Fruit fly (Drosophila melanogaster) whole organism, embryonic: ENCODE measurements around the gene mad2.

ENCODE experiments used
- Blimp-1 ChIP-seq: fragments of 200-800 bp; sonication (Bioruptor generic); optimal IDR thresholded peaks from 3 replicates; lab custom pipeline; 2018; ENCODE audit warnings: missing biosample characterization, missing genetic modification characterization, mild to moderate bottlenecking, moderate library complexity, missing genetic modification reagents
- CG11247 ChIP-seq: fragments of 200-800 bp; sonication (Bioruptor generic); IDR thresholded peaks from 2 replicates; pipeline ENCODE4 v1.3.6; 2022; ENCODE audit warnings: missing biosample characterization, missing genetic modification characterization
- CG14667 ChIP-seq: fragments of 200-800 bp; sonication (Bioruptor generic); IDR thresholded peaks from 2 replicates; pipeline ENCODE4 v1.3.6; 2022; ENCODE audit warnings: missing biosample characterization, missing genetic modification characterization
- CG14710 ChIP-seq: fragments of 200-800 bp; sonication (Bioruptor generic); optimal IDR thresholded peaks from 3 replicates; lab custom pipeline; 2019; ENCODE audit warnings: missing biosample characterization, mild to moderate bottlenecking, missing genetic modification characterization, moderate library complexity
- CG14965 ChIP-seq: fragments of 200-800 bp; sonication (Bioruptor generic); optimal IDR thresholded peaks from 2 replicates; lab custom pipeline; 2016; ENCODE audit warnings: missing biosample characterization, missing genetic modification characterization, borderline replicate concordance
- CG15696 ChIP-seq: fragments of 200-800 bp; sonication (Bioruptor generic); optimal IDR thresholded peaks from 2 replicates; lab custom pipeline; 2019; ENCODE audit warnings: missing biosample characterization, mild to moderate bottlenecking, missing genetic modification characterization, moderate library complexity
- CG17802 ChIP-seq: fragments of 200-800 bp; sonication (Bioruptor generic); optimal IDR thresholded peaks from 2 replicates; lab custom pipeline; 2018; ENCODE audit warnings: missing biosample characterization, mild to moderate bottlenecking, missing genetic modification characterization, moderate library complexity
- CG2889 ChIP-seq: fragments of 200-800 bp; sonication (Bioruptor generic); IDR thresholded peaks from 3 replicates; pipeline ENCODE4 v1.3.6; 2022; ENCODE audit warnings: missing biosample characterization, missing genetic modification characterization
- CG30431 ChIP-seq: fragments of 200-800 bp; sonication (Bioruptor generic); optimal IDR thresholded peaks from 2 replicates; lab custom pipeline; 2017; ENCODE audit warnings: missing biosample characterization, missing genetic modification characterization
- CG3065 ChIP-seq: fragments of 200-800 bp; sonication (Bioruptor generic); optimal IDR thresholded peaks from 2 replicates; lab custom pipeline; 2016; ENCODE audit warnings: missing biosample characterization, missing genetic modification characterization
- CG33557 ChIP-seq: fragments of 200-800 bp; sonication (Bioruptor generic); optimal IDR thresholded peaks from 2 replicates; lab custom pipeline; 2019; ENCODE audit warnings: missing biosample characterization, mild to moderate bottlenecking, missing genetic modification characterization, moderate library complexity
- CG34422 ChIP-seq: fragments of 200-800 bp; sonication (Bioruptor generic); IDR thresholded peaks from 3 replicates; pipeline ENCODE4 v1.3.6; 2022; ENCODE audit warnings: missing biosample characterization, missing genetic modification characterization
- CG4282 ChIP-seq: fragments of 200-800 bp; sonication (Bioruptor generic); optimal IDR thresholded peaks from 2 replicates; lab custom pipeline; 2016; ENCODE audit warnings: missing biosample characterization, missing genetic modification characterization
- CG4424 ChIP-seq: fragments of 200-800 bp; sonication (Bioruptor generic); optimal IDR thresholded peaks from 3 replicates; lab custom pipeline; 2016; ENCODE audit warnings: missing biosample characterization, missing genetic modification characterization
- CG5245 ChIP-seq: fragments of 200-800 bp; sonication (Bioruptor generic); optimal IDR thresholded peaks from 3 replicates; lab custom pipeline; 2016; ENCODE audit warnings: missing biosample characterization, missing genetic modification characterization
- CG6813 ChIP-seq: fragments of 200-800 bp; sonication (Bioruptor generic); optimal IDR thresholded peaks from 2 replicates; lab custom pipeline; 2017; ENCODE audit warnings: missing biosample characterization, missing genetic modification characterization, mild to moderate bottlenecking, moderate library complexity, missing genetic modification reagents
- CG7372 ChIP-seq: fragments of 200-800 bp; sonication (Bioruptor generic); IDR thresholded peaks from 2 replicates; pipeline ENCODE4 v1.3.6; 2022; ENCODE audit warnings: missing biosample characterization, missing genetic modification characterization
- CG7745 ChIP-seq: fragments of 200-800 bp; sonication (Bioruptor generic); optimal IDR thresholded peaks from 2 replicates; lab custom pipeline; 2018; ENCODE audit warnings: missing biosample characterization, mild to moderate bottlenecking, missing genetic modification characterization, moderate library complexity
- CG8290 ChIP-seq, 3 experiments: fragments of 200-800 bp; sonication (Bioruptor generic); optimal IDR thresholded peaks; 2 replicates each; lab custom pipeline; 2016 to 2019; ENCODE audit warnings: missing biosample characterization in 3 of 3, missing genetic modification characterization in 3 of 3, mild to moderate bottlenecking in 2 of 3, moderate library complexity in 1 of 3
- CG8924 ChIP-seq: fragments of 200-800 bp; optimal IDR thresholded peaks from 3 replicates; lab custom pipeline; 2019; ENCODE audit warnings: missing biosample characterization, mild to moderate bottlenecking, missing genetic modification characterization, moderate library complexity
- CG9876 ChIP-seq: fragments of 200-800 bp; sonication (Bioruptor generic); optimal IDR thresholded peaks from 2 replicates; lab custom pipeline; 2016; ENCODE audit warnings: missing biosample characterization, missing genetic modification characterization
- Dref ChIP-seq: fragments of 200-800 bp; sonication (Bioruptor generic); IDR thresholded peaks from 2 replicates; pipeline ENCODE4 v1.3.6; 2022; ENCODE audit warnings: missing biosample characterization, missing genetic modification characterization
- ERR ChIP-seq: fragments of 200-800 bp; sonication (Bioruptor generic); optimal IDR thresholded peaks from 2 replicates; lab custom pipeline; 2016; ENCODE audit warnings: missing biosample characterization, missing genetic modification characterization
- Ets65A ChIP-seq: fragments of 200-800 bp; sonication (Bioruptor generic); peaks from one replicate; lab custom pipeline; 2016; ENCODE audit warnings: missing biosample characterization, missing genetic modification characterization
- Gsc ChIP-seq: fragments of 200-800 bp; sonication (Bioruptor generic); IDR thresholded peaks from 2 replicates; pipeline ENCODE4 v1.3.6; 2022; ENCODE audit warnings: missing biosample characterization, missing genetic modification characterization
- HLH4C ChIP-seq: fragments of 200-800 bp; sonication (Bioruptor generic); IDR thresholded peaks from 3 replicates; pipeline ENCODE4 v1.3.6; 2022; ENCODE audit warnings: missing biosample characterization, missing genetic modification characterization; ENCODE audit not compliant: partially characterized antibody
- Lhr ChIP-seq: fragments of 200-800 bp; sonication (Bioruptor generic); optimal IDR thresholded peaks from 3 replicates; lab custom pipeline; 2017; ENCODE audit warnings: mild to moderate bottlenecking, missing biosample characterization, missing genetic modification reagents, missing genetic modification characterization
- Lpt ChIP-seq: fragments of >200 bp; optimal IDR thresholded peaks from 2 replicates; lab custom pipeline; 2018; ENCODE audit warnings: missing biosample characterization, missing genetic modification characterization
- Mad ChIP-seq: fragments of 200-800 bp; sonication (Bioruptor generic); optimal IDR thresholded peaks from 2 replicates; lab custom pipeline; 2016; ENCODE audit warnings: missing biosample characterization, missing genetic modification characterization
- Nf-YB ChIP-seq: fragments of 200-800 bp; sonication (Bioruptor generic); optimal IDR thresholded peaks from 3 replicates; lab custom pipeline; 2019; ENCODE audit warnings: missing biosample characterization, mild to moderate bottlenecking, missing genetic modification characterization, moderate library complexity
- Nf-YC ChIP-seq: fragments of 200-800 bp; optimal IDR thresholded peaks from 3 replicates; lab custom pipeline; 2019; ENCODE audit warnings: missing biosample characterization, mild to moderate bottlenecking, missing genetic modification characterization, moderate library complexity
- Oli ChIP-seq: fragments of 200-800 bp; sonication (Bioruptor generic); optimal IDR thresholded peaks from 2 replicates; lab custom pipeline; 2018; ENCODE audit warnings: missing biosample characterization, mild to moderate bottlenecking, missing genetic modification characterization, moderate library complexity
- Poxn ChIP-seq: fragments of 200-800 bp; sonication (Bioruptor generic); IDR thresholded peaks from 2 replicates; pipeline ENCODE4 v1.3.6; 2022; ENCODE audit warnings: missing biosample characterization, missing genetic modification characterization
- Scr ChIP-seq: fragments of 200-800 bp; sonication (Bioruptor generic); IDR thresholded peaks from 2 replicates; pipeline ENCODE4 v1.3.6; 2022; ENCODE audit warnings: missing biosample characterization, missing genetic modification characterization; ENCODE audit not compliant: partially characterized antibody
- Trl ChIP-seq, 3 experiments: fragments of >200 bp in 2 of 3; fragments of 200-800 bp in 1 of 3; sonication (Bioruptor generic) in 1 of 3; optimal IDR thresholded peaks; 2 replicates in 1 of 3; 3 replicates in 2 of 3; lab custom pipeline; 2016 to 2017; ENCODE audit warnings: missing biosample characterization in 1 of 3, missing genetic modification characterization in 1 of 3
- Vsx1 ChIP-seq: fragments of 200-800 bp; sonication (Bioruptor generic); optimal IDR thresholded peaks from 2 replicates; lab custom pipeline; 2017; ENCODE audit warnings: missing biosample characterization, mild to moderate bottlenecking, missing genetic modification characterization, missing genetic modification reagents
- Xrp1 ChIP-seq: fragments of 200-800 bp; sonication (Bioruptor generic); IDR thresholded peaks from 2 replicates; pipeline ENCODE4 v1.3.6; 2022; ENCODE audit warnings: missing biosample characterization, missing genetic modification characterization
- abd-A ChIP-seq: fragments of 200-800 bp; sonication (Bioruptor generic); optimal IDR thresholded peaks from 3 replicates; lab custom pipeline; 2019; ENCODE audit warnings: missing biosample characterization, mild to moderate bottlenecking, missing genetic modification characterization, moderate library complexity
- ase ChIP-seq: fragments of 200-800 bp; sonication (Bioruptor generic); IDR thresholded peaks from 3 replicates; pipeline ENCODE4 v1.3.6; 2022; ENCODE audit warnings: missing biosample characterization, missing genetic modification characterization
- caup ChIP-seq: fragments of 200-800 bp; sonication (Bioruptor generic); optimal IDR thresholded peaks from 3 replicates; lab custom pipeline; 2017; ENCODE audit warnings: missing biosample characterization, mild to moderate bottlenecking, missing genetic modification characterization, moderate library complexity; ENCODE audit not compliant: severe bottlenecking
- crc ChIP-seq: fragments of 200-800 bp; sonication (Bioruptor generic); optimal IDR thresholded peaks from 2 replicates; lab custom pipeline; 2016; ENCODE audit warnings: missing biosample characterization, missing genetic modification characterization
- eve ChIP-seq, 2 experiments: fragments of >200 bp; optimal IDR thresholded peaks; 2 replicates each; lab custom pipeline; 2017; ENCODE audit warnings: missing biosample characterization in 2 of 2, missing genetic modification characterization in 2 of 2
- exex ChIP-seq: fragments of 200-800 bp; sonication (Bioruptor generic); optimal IDR thresholded peaks from 4 replicates; lab custom pipeline; 2018; ENCODE audit warnings: missing biosample characterization, mild to moderate bottlenecking, missing genetic modification characterization, moderate library complexity
- lilli ChIP-seq: fragments of 200-800 bp; sonication (Bioruptor generic); optimal IDR thresholded peaks from 3 replicates; lab custom pipeline; 2016; ENCODE audit warnings: missing biosample characterization, missing genetic modification characterization
- nerfin-2 ChIP-seq: fragments of 200-800 bp; sonication (Bioruptor generic); IDR thresholded peaks from 2 replicates; pipeline ENCODE4 v1.3.6; 2022; ENCODE audit warnings: missing biosample characterization, missing genetic modification characterization; ENCODE audit not compliant: partially characterized antibody
- nom ChIP-seq: fragments of 200-800 bp; sonication (Bioruptor generic); optimal IDR thresholded peaks from 2 replicates; lab custom pipeline; 2017; ENCODE audit warnings: missing biosample characterization, missing genetic modification characterization, mild to moderate bottlenecking, moderate library complexity, missing genetic modification reagents
- pfk ChIP-seq: fragments of 200-800 bp; sonication (Bioruptor generic); optimal IDR thresholded peaks from 2 replicates; lab custom pipeline; 2018; ENCODE audit warnings: missing biosample characterization, mild to moderate bottlenecking, missing genetic modification characterization, moderate library complexity
- ranshi ChIP-seq: fragments of 200-800 bp; sonication (Bioruptor generic); IDR thresholded peaks from 2 replicates; pipeline ENCODE4 v1.3.6; 2022; ENCODE audit warnings: missing biosample characterization, missing genetic modification characterization
- so ChIP-seq: fragments of 200-800 bp; sonication (Bioruptor generic); IDR thresholded peaks from 3 replicates; pipeline ENCODE4 v1.3.6; 2022; ENCODE audit warnings: missing biosample characterization, missing genetic modification characterization
- wor ChIP-seq: fragments of 200-800 bp; sonication (Bioruptor generic); IDR thresholded peaks from 2 replicates; pipeline ENCODE4 v1.3.6; 2022; ENCODE audit warnings: missing biosample characterization, missing genetic modification characterization

The mad2 gene

DNA sequence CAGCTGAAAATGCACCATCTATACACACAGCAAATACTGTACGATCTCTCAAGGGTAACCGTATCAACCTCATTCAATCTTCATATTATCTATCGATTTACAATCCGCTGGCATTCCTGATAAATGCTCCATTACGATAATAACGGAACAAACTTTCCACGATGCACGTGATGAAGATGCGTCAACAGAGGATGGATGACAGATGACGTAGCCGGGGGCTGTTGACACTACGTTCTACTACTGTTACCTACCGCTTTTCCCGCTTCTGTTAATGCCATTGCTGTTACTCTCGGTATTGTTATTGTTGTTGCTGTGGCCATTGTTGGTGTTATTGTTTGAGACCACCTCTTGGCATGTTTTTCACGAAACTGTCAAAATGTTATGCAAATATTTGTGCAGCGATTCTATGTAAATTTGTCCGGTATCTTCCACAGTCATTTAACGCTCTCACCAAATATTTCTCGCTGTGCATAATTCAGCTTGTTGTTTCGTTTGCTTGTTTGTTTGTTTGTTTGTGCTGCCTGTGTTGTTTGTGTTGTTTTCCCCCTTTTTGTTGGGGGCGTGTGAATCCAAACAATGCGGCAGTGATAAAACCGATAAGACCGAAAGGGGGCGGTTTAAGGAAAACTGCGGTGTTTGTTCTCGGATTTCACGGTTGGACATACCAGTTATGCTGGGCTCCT lies 11.0 kb upstream of the mad2 start (continued):
- TF ChIP-seq CG3065 (GFP tag; lab: Kevin White, UChicago) (peak; percentile 87), CG34422 (GFP tag; lab: Robert Waterston, UW) (no peak), abd-A (tag; lab: Kevin White, UChicago) (no peak), CG4424 (GFP tag; lab: Kevin White, UChicago) (peak; percentile 87), so (0 out of 3 replicates have a peak, but pooled peaks have one; percentile 56), CG30431 (GFP tag; lab: Kevin White, UChicago) (peak; percentile 80), Mad (GFP tag; lab: Kevin White, UChicago) (peak; percentile 75), eve (GFP tag; optimal IDR thresholded peaks at IDR 0.05; lab: Kevin White, UChicago) (peak in 1 of 2 experiments; percentile 72), CG14710 (tag; lab: Kevin White, UChicago) (peak; percentile 89), CG2889 (GFP tag; lab: Robert Waterston, UW) (no peak), caup (peak; percentile 79), ase (GFP tag; lab: Robert Waterston, UW) (peak; percentile 50; the same call in 1 of the 3 replicates), Lpt (GFP tag; lab: Kevin White, UChicago) (no peak), wor (no peak), HLH4C (no peak), CG33557 (GFP tag; lab: Kevin White, UChicago) (peak; percentile 83), CG9876 (GFP tag; lab: Kevin White, UChicago) (peak; percentile 80), Lhr (GFP tag; lab: Kevin White, UChicago) (peak; percentile 83), ranshi (GFP tag; lab: Robert Waterston, UW) (peak; percentile 73), CG11247 (peak; percentile 69), Trl (optimal IDR thresholded peaks at IDR 0.05; lab: Kevin White, UChicago) (no peak), Trl (GFP tag; optimal IDR thresholded peaks at IDR 0.05; lab: Kevin White, UChicago) (peak; percentile 89), Oli (tag; lab: Kevin White, UChicago) (peak; percentile 67), CG4282 (peak; percentile 46), nerfin-2 (no peak), pfk (GFP tag; lab: Kevin White, UChicago) (peak; percentile 42), CG8290 (GFP tag; optimal IDR thresholded peaks at IDR 0.05; lab: Kevin White, UChicago) (peak; percentile 81), CG8290 (tag; optimal IDR thresholded peaks at IDR 0.05; lab: Kevin White, UChicago) (peak; percentile 60 to 84), CG14667 (GFP tag; lab: Robert Waterston, UW) (no peak), Vsx1 (GFP tag; lab: Kevin White, UChicago) (peak; percentile 85), Poxn (no peak)

DNA sequence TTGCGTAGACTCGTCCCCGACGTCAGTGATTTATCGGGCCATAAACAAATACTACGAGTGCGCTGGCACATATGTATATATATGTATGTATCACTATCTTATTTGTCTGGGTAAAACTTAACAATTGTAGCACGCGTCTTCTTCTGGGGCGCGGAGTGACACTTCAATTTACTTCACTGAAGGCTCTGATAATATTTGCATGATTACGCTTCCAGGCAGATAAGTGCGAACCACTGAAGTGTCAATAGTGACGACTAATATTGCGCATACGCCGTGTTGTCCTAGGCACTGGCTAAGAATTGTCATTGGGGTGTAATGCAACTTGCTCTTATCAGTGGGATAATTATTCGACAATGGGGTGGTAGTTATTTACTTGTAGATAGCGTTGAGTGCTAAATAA lies 8.6 kb upstream of the mad2 start:
- no peak for TF ChIP-seq CG5245 (GFP tag; lab: Kevin White, UChicago)
- no peak for TF ChIP-seq Xrp1 (GFP tag; lab: Robert Waterston, UW)
- no peak for TF ChIP-seq Scr (GFP tag; lab: Robert Waterston, UW)
- no peak for TF ChIP-seq CG8924 (tag; lab: Kevin White, UChicago)
- peak; percentile 37; the same call in 1 of the 2 replicates for TF ChIP-seq CG7372 (GFP tag; lab: Robert Waterston, UW)
- TF ChIP-seq lilli (GFP tag; lab: Kevin White, UChicago) = no peak
- TF ChIP-seq CG14965 (GFP tag; lab: Kevin White, UChicago) = no peak
- peak; percentile 1 for TF ChIP-seq Ets65A
- no peak for TF ChIP-seq Dref (GFP tag; lab: Robert Waterston, UW)
- TF ChIP-seq ERR (GFP tag; lab: Kevin White, UChicago) = no peak
- peak; percentile 12 for TF ChIP-seq CG6813 (GFP tag; lab: Kevin White, UChicago)
- TF ChIP-seq Nf-YC = peak; percentile 3
- TF ChIP-seq CG7745 (tag; lab: Kevin White, UChicago) = peak; percentile 13
- peak; percentile 48 for TF ChIP-seq nom
- no peak for TF ChIP-seq CG17802 (tag; lab: Kevin White, UChicago)
- TF ChIP-seq CG15696 (tag; lab: Kevin White, UChicago) = peak; percentile 23
- no peak for TF ChIP-seq exex
- no peak for TF ChIP-seq Gsc (GFP tag; lab: Robert Waterston, UW)
- peak; percentile 52 for TF ChIP-seq Nf-YB (GFP tag; lab: Kevin White, UChicago)
- TF ChIP-seq Blimp-1 (GFP tag; lab: Kevin White, UChicago) = no peak
- TF ChIP-seq crc (GFP tag; lab: Kevin White, UChicago) = no peak
